Fruit fly (Drosophila melanogaster): Measurements from ENCODE around the gene brk.
A peak's percentile ranks its signal among the peaks of the same experiment; 100 is the strongest.

brk gene

dm6 chrX:7336962-7337844, 29.5 kb downstream of the brk start, which contains the start of gene CBP (continued):
- TF ChIP-seq bcd (GFP tag; optimal IDR thresholded peaks at IDR 0.05) (peak; percentile 98), Bdp1 (GFP tag; optimal IDR thresholded peaks at IDR 0.05) (peak; percentile 93), croc (GFP tag; conservative IDR thresholded peaks at IDR 0.05) (peak; percentile 97), disco-r (GFP tag; optimal IDR thresholded peaks at IDR 0.05) (peak; percentile 94), CG7839 (tag; optimal IDR thresholded peaks at IDR 0.05) (peak; percentile 99), CG13296 (GFP tag; optimal IDR thresholded peaks at IDR 0.05) (peak; percentile 97), tgo (GFP tag; IDR thresholded peaks at IDR 0.05) (peak; percentile 94), Gug (GFP tag; IDR thresholded peaks at IDR 0.05) (peak; percentile 93), tx (GFP tag; optimal IDR thresholded peaks at IDR 0.05) (peak; percentile 96), CG3838 (GFP tag; optimal IDR thresholded peaks at IDR 0.05) (peak; percentile 87), CG13894 (tag; optimal IDR thresholded peaks at IDR 0.05) (peak; percentile 93), YL-1 (GFP tag; optimal IDR thresholded peaks at IDR 0.05) (peak; percentile 96), CG5953 (GFP tag; IDR thresholded peaks at IDR 0.05) (peak; percentile 91), Lpt (GFP tag; optimal IDR thresholded peaks at IDR 0.05) (no peak), CG17328 (GFP tag; IDR thresholded peaks at IDR 0.05) (peak; percentile 98), fru (optimal IDR thresholded peaks at IDR 0.05) (no peak), mirr (GFP tag; optimal IDR thresholded peaks at IDR 0.05) (peak; percentile 92), chif (GFP tag; optimal IDR thresholded peaks at IDR 0.05) (peak; percentile 96 to 99), Scr (GFP tag; IDR thresholded peaks at IDR 0.05; ENCODE audit: partially characterized antibody) (no peak), Hey (tag; optimal IDR thresholded peaks at IDR 0.05) (peak; percentile 85), CG8765 (GFP tag; IDR thresholded peaks at IDR 0.05) (peak; percentile 95), D (optimal IDR thresholded peaks at IDR 0.05) (no peak), D (GFP tag; optimal IDR thresholded peaks at IDR 0.05) (peak; percentile 99), CG10431 (GFP tag; optimal IDR thresholded peaks at IDR 0.05) (peak; percentile 98), cg (GFP tag; optimal IDR thresholded peaks at IDR 0.05) (peak; percentile 86), da (GFP tag; optimal IDR thresholded peaks at IDR 0.05) (peak; percentile 97), CG2116 (GFP tag; optimal IDR thresholded peaks at IDR 0.05) (peak; percentile 83), CG42726 (GFP tag; IDR thresholded peaks at IDR 0.05; ENCODE audit: partially characterized antibody) (no peak), CG3065 (GFP tag; optimal IDR thresholded peaks at IDR 0.05) (peak; percentile 94), her (GFP tag; optimal IDR thresholded peaks at IDR 0.05) (peak; percentile 95), CG7556 (GFP tag; optimal IDR thresholded peaks at IDR 0.05) (peak; percentile 98), rib (GFP tag; IDR thresholded peaks at IDR 0.05) (no peak; the same call in none of the 2 replicates), Oli (tag; optimal IDR thresholded peaks at IDR 0.05) (peak; percentile 99), gfzf (GFP tag; optimal IDR thresholded peaks at IDR 0.05) (peak; percentile 16), D19B (GFP tag; optimal IDR thresholded peaks at IDR 0.05) (peak; percentile 86), gcm2 (GFP tag; optimal IDR thresholded peaks at IDR 0.05) (peak; percentile 93), CG31224 (GFP tag; IDR thresholded peaks at IDR 0.05) (peak; percentile 89), ttk (GFP tag; IDR thresholded peaks at IDR 0.05) (peak; percentile 95), gt (GFP tag; IDR thresholded peaks at IDR 0.05) (peak; percentile 87), NK7.1 (GFP tag; optimal IDR thresholded peaks at IDR 0.05) (peak; percentile 94), CG34422 (GFP tag; IDR thresholded peaks at IDR 0.05) (peak; percentile 95), CG13123 (GFP tag; optimal IDR thresholded peaks at IDR 0.05) (peak; percentile 94), ro (GFP tag; IDR thresholded peaks at IDR 0.05) (peak; percentile 84), CG8290 (GFP tag; optimal IDR thresholded peaks at IDR 0.05) (peak; percentile 97), CG8290 (tag; optimal IDR thresholded peaks at IDR 0.05) (peak; percentile 94 to 98), CG10654 (GFP tag; optimal IDR thresholded peaks at IDR 0.05) (peak; percentile 97), CG7786 (GFP tag; optimal IDR thresholded peaks at IDR 0.05) (peak; percentile 97), CG11560 (tag; IDR thresholded peaks at IDR 0.05) (peak; percentile 78; the same call in 2 of the 3 replicates), CG4328 (GFP tag; optimal IDR thresholded peaks at IDR 0.05) (peak; percentile 93), Sry-δ (GFP tag; optimal IDR thresholded peaks at IDR 0.05) (peak; percentile 67), Jarid2 (GFP tag; optimal IDR thresholded peaks at IDR 0.05) (peak; percentile 87)
